Fruit fly (Drosophila melanogaster) whole organism, embryonic: ENCODE results near the gene Rpn9.

Source experiments
- B-H1 ChIP-seq: fragments of 200-800 bp; sonication (Bioruptor generic); IDR thresholded peaks from 3 replicates; pipeline ENCODE4 v1.3.6; 2022; ENCODE audit warnings: missing biosample characterization, missing genetic modification characterization
- CG11093 ChIP-seq: fragments of 200-800 bp; sonication (Bioruptor generic); IDR thresholded peaks from 3 replicates; pipeline ENCODE4 v1.3.6; 2022; ENCODE audit warnings: missing biosample characterization, missing genetic modification characterization
- CG11247 ChIP-seq: fragments of 200-800 bp; sonication (Bioruptor generic); IDR thresholded peaks from 2 replicates; pipeline ENCODE4 v1.3.6; 2022; ENCODE audit warnings: missing biosample characterization, missing genetic modification characterization
- CG13624 ChIP-seq: fragments of 200-800 bp; sonication (Bioruptor generic); optimal IDR thresholded peaks from 2 replicates; lab custom pipeline; 2016; ENCODE audit warnings: missing biosample characterization, missing genetic modification characterization
- CG17802 ChIP-seq: fragments of 200-800 bp; sonication (Bioruptor generic); optimal IDR thresholded peaks from 2 replicates; lab custom pipeline; 2018; ENCODE audit warnings: missing biosample characterization, mild to moderate bottlenecking, missing genetic modification characterization, moderate library complexity
- CG17912 ChIP-seq: fragments of 200-800 bp; sonication (Bioruptor generic); optimal IDR thresholded peaks from 2 replicates; lab custom pipeline; 2018; ENCODE audit warnings: missing biosample characterization, mild to moderate bottlenecking, missing genetic modification characterization
- CG18619 ChIP-seq: fragments of 200-800 bp; sonication (Bioruptor generic); optimal IDR thresholded peaks from 3 replicates; lab custom pipeline; 2017; ENCODE audit warnings: missing biosample characterization, mild to moderate bottlenecking, missing genetic modification characterization
- CG30403 ChIP-seq: fragments of 200-800 bp; sonication (Bioruptor generic); optimal IDR thresholded peaks from 3 replicates; lab custom pipeline; 2016; ENCODE audit warnings: missing biosample characterization, missing genetic modification characterization
- CG31441 ChIP-seq: fragments of 200-800 bp; sonication (Bioruptor generic); IDR thresholded peaks from 2 replicates; pipeline ENCODE4 v1.3.6; 2022; ENCODE audit warnings: missing biosample characterization, missing genetic modification characterization
- CG33213 ChIP-seq: fragments of 200-800 bp; sonication (Bioruptor generic); optimal IDR thresholded peaks from 3 replicates; lab custom pipeline; 2016; ENCODE audit warnings: missing biosample characterization, missing genetic modification characterization
- CG34422 ChIP-seq: fragments of 200-800 bp; sonication (Bioruptor generic); IDR thresholded peaks from 3 replicates; pipeline ENCODE4 v1.3.6; 2022; ENCODE audit warnings: missing biosample characterization, missing genetic modification characterization
- CG43689 ChIP-seq: fragments of 200-800 bp; sonication (Bioruptor generic); IDR thresholded peaks from 2 replicates; pipeline ENCODE4 v1.3.6; 2022; ENCODE audit warnings: missing biosample characterization, missing genetic modification characterization
- CG4617 ChIP-seq: fragments of 200-800 bp; sonication (Bioruptor generic); optimal IDR thresholded peaks from 3 replicates; lab custom pipeline; 2016; ENCODE audit warnings: missing biosample characterization, missing genetic modification characterization, borderline replicate concordance
- CG4730 ChIP-seq: fragments of 200-800 bp; sonication (Bioruptor generic); IDR thresholded peaks from 2 replicates; pipeline ENCODE4 v1.3.6; 2022; ENCODE audit warnings: missing biosample characterization, missing genetic modification characterization
- CG6791 ChIP-seq: fragments of 200-800 bp; sonication (Bioruptor generic); IDR thresholded peaks from 3 replicates; pipeline ENCODE4 v1.3.6; 2022; ENCODE audit warnings: missing biosample characterization, missing genetic modification characterization; ENCODE audit not compliant: partially characterized antibody
- CG9437 ChIP-seq: fragments of 200-800 bp; sonication (Bioruptor generic); optimal IDR thresholded peaks from 2 replicates; lab custom pipeline; 2018; ENCODE audit warnings: missing biosample characterization, mild to moderate bottlenecking, missing genetic modification characterization
- CG9876 ChIP-seq: fragments of 200-800 bp; sonication (Bioruptor generic); optimal IDR thresholded peaks from 2 replicates; lab custom pipeline; 2016; ENCODE audit warnings: missing biosample characterization, missing genetic modification characterization
- CG9932 ChIP-seq: fragments of 200-800 bp; sonication (Bioruptor generic); IDR thresholded peaks from 2 replicates; pipeline ENCODE4 v1.3.6; 2022; ENCODE audit warnings: missing biosample characterization, missing genetic modification characterization
- D ChIP-seq, 2 experiments: fragments of 200-800 bp in 1 of 2; fragments of >200 bp in 1 of 2; sonication (Bioruptor generic) in 1 of 2; optimal IDR thresholded peaks; 2 replicates in 1 of 2; 3 replicates in 1 of 2; lab custom pipeline; 2017; ENCODE audit warnings: mild to moderate bottlenecking in 1 of 2, missing biosample characterization in 1 of 2, missing genetic modification characterization in 1 of 2, missing genetic modification reagents in 1 of 2
- E2f2 ChIP-seq: fragments of 200-800 bp; sonication (Bioruptor generic); IDR thresholded peaks from 2 replicates; pipeline ENCODE4 v1.3.6; 2022; ENCODE audit warnings: missing biosample characterization, missing genetic modification characterization
- HmgD ChIP-seq: fragments of 200-800 bp; sonication (Bioruptor generic); optimal IDR thresholded peaks from 3 replicates; lab custom pipeline; 2016; ENCODE audit warnings: missing biosample characterization, missing genetic modification characterization
- Hsf ChIP-seq: fragments of 200-800 bp; sonication (Bioruptor generic); optimal IDR thresholded peaks from 3 replicates; lab custom pipeline; 2016; ENCODE audit warnings: missing biosample characterization, missing genetic modification characterization
- Lhr ChIP-seq: fragments of 200-800 bp; sonication (Bioruptor generic); optimal IDR thresholded peaks from 3 replicates; lab custom pipeline; 2017; ENCODE audit warnings: mild to moderate bottlenecking, missing biosample characterization, missing genetic modification reagents, missing genetic modification characterization
- MBD-R2 ChIP-seq: fragments of 200-800 bp; sonication (Bioruptor generic); IDR thresholded peaks from 2 replicates; pipeline ENCODE4 v1.3.6; 2022; ENCODE audit warnings: missing biosample characterization, missing genetic modification characterization
- Med ChIP-seq: fragments of 200-800 bp; sonication (Bioruptor generic); peaks from one replicate; lab custom pipeline; 2016; ENCODE audit warnings: missing biosample characterization, missing genetic modification characterization, mild to moderate bottlenecking, inconsistent platforms, moderate library complexity
- Neu2 ChIP-seq: fragments of 200-800 bp; sonication (Bioruptor generic); optimal IDR thresholded peaks from 3 replicates; lab custom pipeline; 2016; ENCODE audit warnings: missing biosample characterization, missing genetic modification characterization, borderline replicate concordance
- Poxn ChIP-seq: fragments of 200-800 bp; sonication (Bioruptor generic); IDR thresholded peaks from 2 replicates; pipeline ENCODE4 v1.3.6; 2022; ENCODE audit warnings: missing biosample characterization, missing genetic modification characterization
- Rfx ChIP-seq: fragments of 200-800 bp; sonication (Bioruptor generic); IDR thresholded peaks from 2 replicates; pipeline ENCODE4 v1.3.6; 2022; ENCODE audit warnings: missing biosample characterization, missing genetic modification characterization
- Scr ChIP-seq: fragments of 200-800 bp; sonication (Bioruptor generic); IDR thresholded peaks from 2 replicates; pipeline ENCODE4 v1.3.6; 2022; ENCODE audit warnings: missing biosample characterization, missing genetic modification characterization; ENCODE audit not compliant: partially characterized antibody
- Spps ChIP-seq: fragments of 200-800 bp; sonication (Bioruptor generic); optimal IDR thresholded peaks from 2 replicates; lab custom pipeline; 2018; ENCODE audit warnings: missing biosample characterization, mild to moderate bottlenecking, missing genetic modification characterization
- ac ChIP-seq: fragments of 200-800 bp; sonication (Bioruptor generic); optimal IDR thresholded peaks from 3 replicates; lab custom pipeline; 2017; ENCODE audit warnings: missing biosample characterization, mild to moderate bottlenecking, missing genetic modification characterization
- bcd ChIP-seq: fragments of 200-800 bp; sonication (Bioruptor generic); optimal IDR thresholded peaks from 2 replicates; lab custom pipeline; 2017; ENCODE audit warnings: missing biosample characterization, mild to moderate bottlenecking, missing genetic modification characterization
- btn ChIP-seq: fragments of 200-800 bp; sonication (Bioruptor generic); optimal IDR thresholded peaks from 2 replicates; lab custom pipeline; 2016; ENCODE audit warnings: missing biosample characterization, missing genetic modification characterization
- caup ChIP-seq: fragments of 200-800 bp; sonication (Bioruptor generic); optimal IDR thresholded peaks from 3 replicates; lab custom pipeline; 2017; ENCODE audit warnings: missing biosample characterization, mild to moderate bottlenecking, missing genetic modification characterization, moderate library complexity; ENCODE audit not compliant: severe bottlenecking
- ci ChIP-seq: fragments of 200-800 bp; sonication (Bioruptor generic); IDR thresholded peaks from 3 replicates; pipeline ENCODE4 v1.3.6; 2022; ENCODE audit warnings: missing biosample characterization, missing genetic modification characterization
- da ChIP-seq: fragments of 200-800 bp; sonication (Bioruptor generic); optimal IDR thresholded peaks from 2 replicates; lab custom pipeline; 2016; ENCODE audit warnings: missing biosample characterization, missing genetic modification characterization
- dm ChIP-seq: fragments of 200-800 bp; sonication (Bioruptor generic); optimal IDR thresholded peaks from 3 replicates; lab custom pipeline; 2016; ENCODE audit warnings: missing biosample characterization, missing genetic modification characterization
- ems ChIP-seq: fragments of 200-800 bp; sonication (Bioruptor generic); optimal IDR thresholded peaks from 3 replicates; lab custom pipeline; 2016; ENCODE audit warnings: missing biosample characterization, missing genetic modification characterization
- fru ChIP-seq: fragments of >200 bp; optimal IDR thresholded peaks from 2 replicates; lab custom pipeline; 2017
- gro ChIP-seq: fragments of 200-800 bp; sonication (Bioruptor generic); optimal IDR thresholded peaks from 2 replicates; lab custom pipeline; 2016; ENCODE audit warnings: missing biosample characterization, missing genetic modification characterization
- gt ChIP-seq: fragments of 200-800 bp; sonication (Bioruptor generic); IDR thresholded peaks from 2 replicates; pipeline ENCODE4 v1.3.6; 2022; ENCODE audit warnings: missing biosample characterization, missing genetic modification characterization
- ken ChIP-seq: fragments of 200-800 bp; sonication (Bioruptor generic); IDR thresholded peaks from 3 replicates; pipeline ENCODE4 v1.3.6; 2022; ENCODE audit warnings: missing biosample characterization, missing genetic modification characterization
- kni ChIP-seq: fragments of 200-800 bp; sonication (Bioruptor generic); optimal IDR thresholded peaks from 3 replicates; lab custom pipeline; 2017; ENCODE audit warnings: mild to moderate bottlenecking, missing biosample characterization, missing genetic modification reagents, missing genetic modification characterization
- mirr ChIP-seq: fragments of 200-800 bp; sonication (Bioruptor generic); optimal IDR thresholded peaks from 3 replicates; lab custom pipeline; 2018; ENCODE audit warnings: missing biosample characterization, mild to moderate bottlenecking, missing genetic modification characterization
- nerfin-1 ChIP-seq: fragments of 200-800 bp; sonication (Bioruptor generic); optimal IDR thresholded peaks from 3 replicates; lab custom pipeline; 2019; ENCODE audit warnings: missing biosample characterization, mild to moderate bottlenecking, missing genetic modification characterization, moderate library complexity
- oc ChIP-seq: fragments of 200-800 bp; sonication (Bioruptor generic); optimal IDR thresholded peaks from 2 replicates; lab custom pipeline; 2018; ENCODE audit warnings: missing biosample characterization, mild to moderate bottlenecking, missing genetic modification characterization, moderate library complexity
- onecut ChIP-seq: fragments of 200-800 bp; sonication (Bioruptor generic); IDR thresholded peaks from 2 replicates; pipeline ENCODE4 v1.3.6; 2022; ENCODE audit warnings: missing biosample characterization, missing genetic modification characterization
- otp ChIP-seq: fragments of 200-800 bp; sonication (Bioruptor generic); IDR thresholded peaks from 3 replicates; pipeline ENCODE4, ENCODE4 v1.3.6; 2022; ENCODE audit warnings: missing biosample characterization, missing genetic modification characterization
- sens ChIP-seq: fragments of 200-800 bp; sonication (Bioruptor generic); peaks from one replicate; lab custom pipeline; 2016; ENCODE audit warnings: missing biosample characterization, missing genetic modification characterization
- so ChIP-seq: fragments of 200-800 bp; sonication (Bioruptor generic); IDR thresholded peaks from 3 replicates; pipeline ENCODE4 v1.3.6; 2022; ENCODE audit warnings: missing biosample characterization, missing genetic modification characterization
- trem ChIP-seq: fragments of 200-800 bp; optimal IDR thresholded peaks from 3 replicates; lab custom pipeline; 2019; ENCODE audit warnings: missing biosample characterization, mild to moderate bottlenecking, missing genetic modification characterization, moderate library complexity
- zen ChIP-seq: fragments of 200-800 bp; sonication (Bioruptor generic); optimal IDR thresholded peaks from 3 replicates; lab custom pipeline; 2018; ENCODE audit warnings: missing biosample characterization, mild to moderate bottlenecking, missing genetic modification characterization, moderate library complexity

The Rpn9 gene

DNA sequence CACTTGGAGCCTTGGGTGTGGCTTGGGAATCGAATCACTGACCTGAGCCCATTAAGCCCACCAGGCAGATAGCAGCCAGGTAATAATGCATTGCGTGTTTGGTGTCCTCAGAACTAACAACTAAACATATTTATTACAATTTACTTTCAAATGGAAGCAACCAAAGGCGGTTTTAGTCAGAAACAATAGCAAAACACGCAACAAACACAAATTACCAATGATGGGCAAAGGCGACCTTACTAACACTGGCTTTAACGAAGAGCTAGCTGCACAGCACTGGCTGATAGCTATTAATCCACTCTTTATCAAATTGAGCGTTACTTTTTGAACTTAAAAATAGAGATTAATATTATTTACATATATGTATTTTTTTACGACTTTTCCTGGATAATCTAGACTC, 29.8 kb upstream of the Rpn9 start, which contains the start of gene udt (continued):
- TF ChIP-seq mirr (GFP tag; lab: Kevin White, UChicago) (no peak), CG4730 (GFP tag; lab: Robert Waterston, UW) (no peak), CG9437 (GFP tag; lab: Kevin White, UChicago) (no peak), CG9876 (GFP tag; lab: Kevin White, UChicago) (no peak), Rfx (GFP tag; lab: Robert Waterston, UW) (peak; percentile 47; the same call in 1 of the 2 replicates), HmgD (GFP tag; lab: Kevin White, UChicago) (no peak), trem (tag; lab: Kevin White, UChicago) (peak; percentile 35), CG9932 (GFP tag; lab: Robert Waterston, UW) (peak; percentile 18; the same call in 1 of the 2 replicates), CG31441 (GFP tag; lab: Robert Waterston, UW) (no peak), so (GFP tag; lab: Robert Waterston, UW) (no peak), otp (no peak), CG33213 (GFP tag; lab: Kevin White, UChicago) (no peak), CG30403 (GFP tag; lab: Kevin White, UChicago) (no peak), CG17802 (tag; lab: Kevin White, UChicago) (no peak), D (optimal IDR thresholded peaks at IDR 0.05; lab: Kevin White, UChicago) (no peak), D (GFP tag; optimal IDR thresholded peaks at IDR 0.05; lab: Kevin White, UChicago) (no peak), ci (GFP tag; lab: Robert Waterston, UW) (no peak), gt (GFP tag; lab: Robert Waterston, UW) (no peak), Hsf (peak; percentile 1), Neu2 (no peak), B-H1 (GFP tag; lab: Robert Waterston, UW) (no peak), Med (GFP tag; lab: Kevin White, UChicago) (peak; percentile 78), CG4617 (GFP tag; lab: Kevin White, UChicago) (peak; percentile 58), nerfin-1 (tag; lab: Kevin White, UChicago) (no peak), CG18619 (GFP tag; lab: Kevin White, UChicago) (no peak), fru (lab: Kevin White, UChicago) (no peak), CG11247 (0 out of 2 replicates have a peak, but pooled peaks have one; percentile 22), caup (GFP tag; lab: Kevin White, UChicago) (no peak), sens (GFP tag; lab: Kevin White, UChicago) (peak; percentile 80), ken (GFP tag; lab: Robert Waterston, UW) (no peak), CG43689 (GFP tag; lab: Robert Waterston, UW) (no peak), onecut (GFP tag; lab: Robert Waterston, UW) (peak; percentile 15; the same call in 1 of the 2 replicates), CG11093 (GFP tag; lab: Robert Waterston, UW) (no peak), gro (no peak), Scr (GFP tag; lab: Robert Waterston, UW) (no peak), E2f2 (GFP tag; lab: Robert Waterston, UW) (peak; percentile 42), CG6791 (GFP tag; lab: Robert Waterston, UW) (0 out of 3 replicates have a peak, but pooled peaks have one; percentile 42), zen (tag; lab: Kevin White, UChicago) (peak; percentile 53), Lhr (GFP tag; lab: Kevin White, UChicago) (no peak), Spps (tag; lab: Kevin White, UChicago) (no peak), CG13624 (GFP tag; lab: Kevin White, UChicago) (peak; percentile 4), bcd (GFP tag; lab: Kevin White, UChicago) (peak; percentile 66), ac (no peak), ems (GFP tag; lab: Kevin White, UChicago) (no peak), Poxn (GFP tag; lab: Robert Waterston, UW) (no peak), dm (GFP tag; lab: Kevin White, UChicago) (no peak), oc (tag; lab: Kevin White, UChicago) (peak; percentile 51), CG34422 (0 out of 3 replicates have a peak, but pooled peaks have one; percentile 15), kni (GFP tag; lab: Kevin White, UChicago) (no peak), btn (GFP tag; lab: Kevin White, UChicago) (no peak), da (no peak), CG17912 (GFP tag; lab: Kevin White, UChicago) (no peak), MBD-R2 (GFP tag; lab: Robert Waterston, UW) (peak; percentile 32; the same call in 1 of the 2 replicates)
